Fruit fly (Drosophila melanogaster): ENCODE data around the gene CG15747.

Gene CG15747

dm6 chrX:13383770-13384169, 45.7 kb downstream of the CG15747 start (continued):
- TF ChIP-seq esg (GFP tag; conservative IDR thresholded peaks at IDR 0.05) (no peak), tx (GFP tag; optimal IDR thresholded peaks at IDR 0.05) (peak; percentile 51), gt (GFP tag; IDR thresholded peaks at IDR 0.05) (no peak), ro (GFP tag; IDR thresholded peaks at IDR 0.05) (no peak), Nf-YC (tag; optimal IDR thresholded peaks at IDR 0.05) (peak; percentile 41), Rx (GFP tag; IDR thresholded peaks at IDR 0.05) (no peak; the same call in 1 of the 2 replicates), CG17385 (GFP tag; optimal IDR thresholded peaks at IDR 0.05) (peak; percentile 37), CG12942 (GFP tag; optimal IDR thresholded peaks at IDR 0.05) (peak; percentile 26), repo (GFP tag; optimal IDR thresholded peaks at IDR 0.05) (no peak), Sry-δ (GFP tag; optimal IDR thresholded peaks at IDR 0.05) (peak; percentile 15), PHDP (tag; optimal IDR thresholded peaks at IDR 0.05) (peak; percentile 2), ftz-f1 (GFP tag; optimal IDR thresholded peaks at IDR 0.05) (peak; percentile 60), dpn (GFP tag; optimal IDR thresholded peaks at IDR 0.05) (peak; percentile 68 to 71), CG1647 (GFP tag; optimal IDR thresholded peaks at IDR 0.05) (peak; percentile 43), CG12391 (tag; optimal IDR thresholded peaks at IDR 0.05) (peak; percentile 36), CG4328 (GFP tag; optimal IDR thresholded peaks at IDR 0.05) (no peak), crp (GFP tag; optimal IDR thresholded peaks at IDR 0.05) (no peak), nerfin-1 (tag; optimal IDR thresholded peaks at IDR 0.05) (peak; percentile 19), sim (GFP tag; IDR thresholded peaks at IDR 0.05) (no peak), CG17612 (GFP tag; IDR thresholded peaks at IDR 0.05) (no peak), CG5245 (GFP tag; optimal IDR thresholded peaks at IDR 0.05) (peak; percentile 37), Chrac-16 (GFP tag; optimal IDR thresholded peaks at IDR 0.05) (peak; percentile 32), Dref (GFP tag; IDR thresholded peaks at IDR 0.05) (peak; percentile 37; the same call in 1 of the 2 replicates), CrebB (tag; optimal IDR thresholded peaks at IDR 0.05) (no peak), CG13123 (GFP tag; optimal IDR thresholded peaks at IDR 0.05) (no peak), MESR4 (GFP tag; optimal IDR thresholded peaks at IDR 0.05) (peak; percentile 32), Ada2b (GFP tag; IDR thresholded peaks at IDR 0.05) (no peak), ap (GFP tag; IDR thresholded peaks at IDR 0.05) (0 out of 2 replicates have a peak, but pooled peaks have one; percentile 9), vvl (GFP tag; IDR thresholded peaks at IDR 0.05) (peak; percentile 61), Blimp-1 (GFP tag; optimal IDR thresholded peaks at IDR 0.05) (peak; percentile 20), CG11504 (tag; optimal IDR thresholded peaks at IDR 0.05) (no peak), Dip2 (GFP tag; IDR thresholded peaks at IDR 0.05) (no peak), CG17328 (GFP tag; IDR thresholded peaks at IDR 0.05) (peak; percentile 52; the same call in 1 of the 2 replicates), CoRest (tag; optimal IDR thresholded peaks at IDR 0.05) (peak; percentile 4), Dad (GFP tag; optimal IDR thresholded peaks at IDR 0.05) (peak; percentile 13), Dbx (GFP tag; IDR thresholded peaks at IDR 0.05) (peak; percentile 67; the same call in 1 of the 3 replicates), bsh (GFP tag; optimal IDR thresholded peaks at IDR 0.05) (peak; percentile 19 to 28), vfl (GFP tag; optimal IDR thresholded peaks at IDR 0.05) (peak; percentile 43), CG1602 (GFP tag; optimal IDR thresholded peaks at IDR 0.05) (peak; percentile 22), CG8924 (tag; optimal IDR thresholded peaks at IDR 0.05) (peak; percentile 19), D (optimal IDR thresholded peaks at IDR 0.05) (no peak), D (GFP tag; optimal IDR thresholded peaks at IDR 0.05) (no peak), CG6689 (GFP tag; IDR thresholded peaks at IDR 0.05) (0 out of 2 replicates have a peak, but pooled peaks have one; percentile 15), Hey (tag; optimal IDR thresholded peaks at IDR 0.05) (no peak), CG2199 (GFP tag; IDR thresholded peaks at IDR 0.05) (peak; percentile 92), CG8944 (GFP tag; optimal IDR thresholded peaks at IDR 0.05) (peak; percentile 33), CG13296 (GFP tag; optimal IDR thresholded peaks at IDR 0.05) (peak; percentile 29), mam (GFP tag; optimal IDR thresholded peaks at IDR 0.05) (peak; percentile 80), sisA (GFP tag; IDR thresholded peaks at IDR 0.05) (peak; percentile 66), Adf1 (GFP tag; IDR thresholded peaks at IDR 0.05) (peak; percentile 45; the same call in 1 of the 2 replicates), ATbp (GFP tag; optimal IDR thresholded peaks at IDR 0.05) (peak; percentile 29), CG18599 (GFP tag; optimal IDR thresholded peaks at IDR 0.05) (peak; percentile 39)
